Fruit fly (Drosophila melanogaster): ENCODE measurements around the gene Mur29B.

Gene Mur29B

dm6 chr2L:8362955-8363285 is 10.9 kb downstream of the Mur29B start:
- TF ChIP-seq Mnt (GFP tag; optimal IDR thresholded peaks at IDR 0.05) (no peak), CG33017 (tag; optimal IDR thresholded peaks at IDR 0.05) (no peak), Clk (GFP tag; optimal IDR thresholded peaks at IDR 0.05) (no peak), CG5204 (GFP tag; optimal IDR thresholded peaks at IDR 0.05) (no peak), CG14711 (tag; optimal IDR thresholded peaks at IDR 0.05) (no peak), cnc (optimal IDR thresholded peaks at IDR 0.05) (no peak), CG11617 (GFP tag; optimal IDR thresholded peaks at IDR 0.05) (peak; percentile 48), Hr96 (GFP tag; optimal IDR thresholded peaks at IDR 0.05) (no peak), bab1 (GFP tag; optimal IDR thresholded peaks at IDR 0.05) (no peak), CG7045 (GFP tag; optimal IDR thresholded peaks at IDR 0.05) (no peak), CG1620 (GFP tag; optimal IDR thresholded peaks at IDR 0.05) (no peak), toe (GFP tag; optimal IDR thresholded peaks at IDR 0.05) (no peak), Crg-1 (GFP tag; optimal IDR thresholded peaks at IDR 0.05) (no peak), CG7101 (tag; optimal IDR thresholded peaks at IDR 0.05) (no peak), pad (GFP tag; optimal IDR thresholded peaks at IDR 0.05) (peak; percentile 6)

dm6 chr2L:8364006-8364956 is 12.3 kb downstream of the Mur29B start, which contains the start of the genes RpS13 and CSN8:
Gene RpS13, minus strand, starts transcription at chr2L:8364662.
Gene CSN8, plus strand, starts transcription at chr2L:8364855.
- TF ChIP-seq bab1 (GFP tag; optimal IDR thresholded peaks at IDR 0.05), result peak; percentile 51
- TF ChIP-seq pad (GFP tag; optimal IDR thresholded peaks at IDR 0.05), result peak; percentile 37
- TF ChIP-seq Hr96 (GFP tag; optimal IDR thresholded peaks at IDR 0.05), result peak; percentile 19
- peak; percentile 46 for TF ChIP-seq CG7101 (tag; optimal IDR thresholded peaks at IDR 0.05)
- TF ChIP-seq CG33017 (tag; optimal IDR thresholded peaks at IDR 0.05), result no peak
- peak; percentile 72 for TF ChIP-seq CG14711 (tag; optimal IDR thresholded peaks at IDR 0.05)
- TF ChIP-seq Crg-1 (GFP tag; optimal IDR thresholded peaks at IDR 0.05), result no peak
- no peak for TF ChIP-seq kay (GFP tag; ENCODE audit: borderline replicate concordance)
- no peak for TF ChIP-seq tj (GFP tag; optimal IDR thresholded peaks at IDR 0.05)
- TF ChIP-seq cic (GFP tag; optimal IDR thresholded peaks at IDR 0.05), result peak; percentile 37
- peak; percentile 46 for TF ChIP-seq CG11617 (GFP tag; optimal IDR thresholded peaks at IDR 0.05)
- no peak for TF ChIP-seq CG5204 (GFP tag; optimal IDR thresholded peaks at IDR 0.05)
- no peak for TF ChIP-seq CG12768 (GFP tag; optimal IDR thresholded peaks at IDR 0.05)
- TF ChIP-seq Clk (GFP tag; optimal IDR thresholded peaks at IDR 0.05), result no peak
- TF ChIP-seq CG7045 (GFP tag; optimal IDR thresholded peaks at IDR 0.05), result no peak
- peak; percentile 54 for TF ChIP-seq toe (GFP tag; optimal IDR thresholded peaks at IDR 0.05)
- TF ChIP-seq Mnt (GFP tag; optimal IDR thresholded peaks at IDR 0.05), result peak; percentile 96
- TF ChIP-seq CG1620 (GFP tag; optimal IDR thresholded peaks at IDR 0.05), result peak; percentile 28
- TF ChIP-seq ovo (GFP tag; optimal IDR thresholded peaks at IDR 0.05), result no peak

- TF ChIP-seq Crg-1 (GFP tag; optimal IDR thresholded peaks at IDR 0.05) (peak; percentile 72), cnc (optimal IDR thresholded peaks at IDR 0.05) (no peak), CG7101 (tag; optimal IDR thresholded peaks at IDR 0.05) (peak; percentile 45), CG5204 (GFP tag; optimal IDR thresholded peaks at IDR 0.05) (no peak), CG12768 (GFP tag; optimal IDR thresholded peaks at IDR 0.05) (no peak), Clk (GFP tag; optimal IDR thresholded peaks at IDR 0.05) (no peak), bab1 (GFP tag; optimal IDR thresholded peaks at IDR 0.05) (no peak), kay (GFP tag; ENCODE audit: borderline replicate concordance) (peak; percentile 66), CG14711 (tag; optimal IDR thresholded peaks at IDR 0.05) (peak; percentile 10), CG33017 (tag; optimal IDR thresholded peaks at IDR 0.05) (peak; percentile 25), pad (GFP tag; optimal IDR thresholded peaks at IDR 0.05) (peak; percentile 27), CG7045 (GFP tag; optimal IDR thresholded peaks at IDR 0.05) (no peak), ovo (GFP tag; optimal IDR thresholded peaks at IDR 0.05) (peak; percentile 58), CG11617 (GFP tag; optimal IDR thresholded peaks at IDR 0.05) (peak; percentile 37), toe (GFP tag; optimal IDR thresholded peaks at IDR 0.05) (peak; percentile 86), cic (GFP tag; optimal IDR thresholded peaks at IDR 0.05) (peak; percentile 70), tj (GFP tag; optimal IDR thresholded peaks at IDR 0.05) (peak; percentile 34), Mnt (GFP tag; optimal IDR thresholded peaks at IDR 0.05) (peak; percentile 45), CG1620 (GFP tag; optimal IDR thresholded peaks at IDR 0.05) (peak; percentile 60), Hr96 (GFP tag; optimal IDR thresholded peaks at IDR 0.05) (peak; percentile 45)
These were observed 14.0 kb downstream of the Mur29B start, which contains the start of gene Pp2A-29B for dm6 chr2L:8365701-8366643. Gene Pp2A-29B, plus strand, starts transcription at chr2L:8366038.

dm6 chr2L:8370364-8371326 is 18.7 kb downstream of the Mur29B start, which contains the start of gene CG17292:
Gene CG17292, plus strand, starts transcription at chr2L:8370454.
- TF ChIP-seq toe (GFP tag; optimal IDR thresholded peaks at IDR 0.05) (peak; percentile 62), ovo (GFP tag; optimal IDR thresholded peaks at IDR 0.05) (peak; percentile 58), CG5204 (GFP tag; optimal IDR thresholded peaks at IDR 0.05) (no peak), bab1 (GFP tag; optimal IDR thresholded peaks at IDR 0.05) (peak; percentile 88), CG12768 (GFP tag; optimal IDR thresholded peaks at IDR 0.05) (peak; percentile 79), pad (GFP tag; optimal IDR thresholded peaks at IDR 0.05) (peak; percentile 52), tj (GFP tag; optimal IDR thresholded peaks at IDR 0.05) (peak; percentile 72), CG33017 (tag; optimal IDR thresholded peaks at IDR 0.05) (peak; percentile 62), Clk (GFP tag; optimal IDR thresholded peaks at IDR 0.05) (peak; percentile 42), cic (GFP tag; optimal IDR thresholded peaks at IDR 0.05) (peak; percentile 90), Crg-1 (GFP tag; optimal IDR thresholded peaks at IDR 0.05) (peak; percentile 37), CG7101 (tag; optimal IDR thresholded peaks at IDR 0.05) (peak; percentile 65), kay (GFP tag; ENCODE audit: borderline replicate concordance) (no peak), CG1620 (GFP tag; optimal IDR thresholded peaks at IDR 0.05) (peak; percentile 49), CG7045 (GFP tag; optimal IDR thresholded peaks at IDR 0.05) (no peak), Hr96 (GFP tag; optimal IDR thresholded peaks at IDR 0.05) (no peak), CG14711 (tag; optimal IDR thresholded peaks at IDR 0.05) (peak; percentile 17), Mnt (GFP tag; optimal IDR thresholded peaks at IDR 0.05) (peak; percentile 81), CG11617 (GFP tag; optimal IDR thresholded peaks at IDR 0.05) (peak; percentile 70), cnc (optimal IDR thresholded peaks at IDR 0.05) (no peak)

Measured in whole organism, adult.